Fruit fly (Drosophila melanogaster): Measurements from ENCODE around the gene Rpp30.

- TF ChIP-seq insv (optimal IDR thresholded peaks at IDR 0.05) (no peak), h (optimal IDR thresholded peaks at IDR 0.05) (no peak)
These were observed 48.5 kb downstream of the Rpp30 start, which contains the start of gene mRpL10 for dm6 chr2L:203529-204127.

Data from Kc167 (cell line).